Fruit fly (Drosophila melanogaster): ENCODE measurements around the gene Sol1.

DNA sequence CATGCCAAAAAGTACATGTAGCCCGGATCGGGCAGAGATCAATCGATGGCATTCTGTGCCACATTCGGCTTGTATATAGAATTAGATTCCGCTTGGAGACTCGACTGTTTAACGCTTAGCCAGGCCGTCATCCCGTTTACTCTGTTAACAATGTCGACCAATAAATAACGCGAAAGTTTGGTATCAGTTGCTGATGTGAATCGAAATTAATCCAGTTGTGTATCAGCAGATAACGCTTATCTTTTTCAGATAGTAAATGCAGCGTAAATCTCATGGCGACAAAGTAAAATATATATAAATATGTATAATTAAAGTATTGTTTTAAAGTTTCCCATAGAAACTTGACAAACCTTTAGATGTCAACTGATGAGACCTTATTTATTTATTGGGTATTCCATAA lies 25.4 kb downstream of the Sol1 start:
- TF ChIP-seq h (GFP tag; optimal IDR thresholded peaks at IDR 0.05) (no peak), rgr (GFP tag; optimal IDR thresholded peaks at IDR 0.05) (no peak)
